Fruit fly (Drosophila melanogaster) whole organism, adult: ENCODE data around the gene CG42813.
A peak's percentile ranks its signal among the peaks of the same experiment; 100 is the strongest.

Experiments
- CG11617 ChIP-seq: fragments of 200-800 bp; sonication (Bioruptor generic); optimal IDR thresholded peaks from 2 replicates; lab custom pipeline; 2017; ENCODE audit warnings: mild to moderate bottlenecking, missing biosample characterization, missing genetic modification reagents, missing genetic modification characterization
- CG12768 ChIP-seq: fragments of 200-800 bp; sonication (Bioruptor generic); optimal IDR thresholded peaks from 2 replicates; lab custom pipeline; 2017; ENCODE audit warnings: missing biosample characterization, missing genetic modification characterization, mild to moderate bottlenecking, moderate library complexity, missing genetic modification reagents
- CG14711 ChIP-seq: fragments of 200-800 bp; sonication (Bioruptor generic); optimal IDR thresholded peaks from 2 replicates; lab custom pipeline; 2018; ENCODE audit warnings: missing biosample characterization, mild to moderate bottlenecking, missing genetic modification characterization, moderate library complexity
- CG1620 ChIP-seq: fragments of 200-800 bp; sonication (Bioruptor generic); optimal IDR thresholded peaks from 2 replicates; lab custom pipeline; 2016; ENCODE audit warnings: missing biosample characterization, missing genetic modification characterization
- CG33017 ChIP-seq: fragments of 200-800 bp; sonication (Bioruptor generic); optimal IDR thresholded peaks from 2 replicates; lab custom pipeline; 2018; ENCODE audit warnings: missing biosample characterization, mild to moderate bottlenecking, missing genetic modification characterization, moderate library complexity
- CG5204 ChIP-seq: fragments of 200-800 bp; sonication (Bioruptor generic); optimal IDR thresholded peaks from 2 replicates; lab custom pipeline; 2016; ENCODE audit warnings: missing biosample characterization, missing genetic modification characterization
- CG7045 ChIP-seq: fragments of 200-800 bp; sonication (Bioruptor generic); optimal IDR thresholded peaks from 2 replicates; lab custom pipeline; 2017; ENCODE audit warnings: missing biosample characterization, mild to moderate bottlenecking, missing genetic modification characterization
- CG7101 ChIP-seq: fragments of 200-800 bp; sonication (Bioruptor generic); optimal IDR thresholded peaks from 2 replicates; lab custom pipeline; 2018; ENCODE audit warnings: missing biosample characterization, mild to moderate bottlenecking, missing genetic modification characterization, moderate library complexity
- Clk ChIP-seq: fragments of 200-800 bp; sonication (Bioruptor generic); optimal IDR thresholded peaks from 2 replicates; lab custom pipeline; 2017; ENCODE audit warnings: missing biosample characterization, missing genetic modification characterization
- Crg-1 ChIP-seq: fragments of 200-800 bp; sonication (Bioruptor generic); optimal IDR thresholded peaks from 2 replicates; lab custom pipeline; 2016; ENCODE audit warnings: missing biosample characterization, missing genetic modification characterization
- Hr96 ChIP-seq: fragments of 200-800 bp; sonication (Bioruptor generic); optimal IDR thresholded peaks from 2 replicates; lab custom pipeline; 2016; ENCODE audit warnings: missing biosample characterization, missing genetic modification characterization
- Mnt ChIP-seq: fragments of 200-800 bp; sonication (Bioruptor generic); optimal IDR thresholded peaks from 2 replicates; lab custom pipeline; 2016; ENCODE audit warnings: missing biosample characterization, mild to moderate bottlenecking, missing genetic modification characterization
- bab1 ChIP-seq: fragments of 200-800 bp; sonication (Bioruptor generic); optimal IDR thresholded peaks from 3 replicates; lab custom pipeline; 2019; ENCODE audit warnings: missing biosample characterization, mild to moderate bottlenecking, missing genetic modification characterization, moderate library complexity
- cic ChIP-seq: fragments of 200-800 bp; sonication (Bioruptor generic); optimal IDR thresholded peaks from 2 replicates; lab custom pipeline; 2017; ENCODE audit warnings: missing biosample characterization, mild to moderate bottlenecking, missing genetic modification characterization, moderate library complexity
- cnc ChIP-seq, 2 experiments: fragments of >200 bp; optimal IDR thresholded peaks; 2 replicates each; lab custom pipeline; 2017
- kay ChIP-seq: fragments of 200-800 bp; sonication (Bioruptor generic); peaks from one replicate; lab custom pipeline; 2016; ENCODE audit warnings: missing biosample characterization, missing genetic modification characterization, borderline replicate concordance
- ovo ChIP-seq: fragments of 200-800 bp; sonication (Bioruptor generic); optimal IDR thresholded peaks from 2 replicates; lab custom pipeline; 2016; ENCODE audit warnings: missing biosample characterization, missing genetic modification characterization
- pad ChIP-seq: fragments of 200-800 bp; sonication (Bioruptor generic); optimal IDR thresholded peaks from 3 replicates; lab custom pipeline; 2017; ENCODE audit warnings: missing biosample characterization, missing genetic modification characterization, mild to moderate bottlenecking, moderate library complexity, missing genetic modification reagents
- tj ChIP-seq: fragments of 200-800 bp; sonication (Bioruptor generic); optimal IDR thresholded peaks from 3 replicates; lab custom pipeline; 2017; ENCODE audit warnings: missing biosample characterization, mild to moderate bottlenecking, missing genetic modification characterization, moderate library complexity
- toe ChIP-seq: fragments of 200-800 bp; sonication (Bioruptor generic); optimal IDR thresholded peaks from 2 replicates; lab custom pipeline; 2016; ENCODE audit warnings: missing biosample characterization, missing genetic modification characterization

Gene CG42813

DNA sequence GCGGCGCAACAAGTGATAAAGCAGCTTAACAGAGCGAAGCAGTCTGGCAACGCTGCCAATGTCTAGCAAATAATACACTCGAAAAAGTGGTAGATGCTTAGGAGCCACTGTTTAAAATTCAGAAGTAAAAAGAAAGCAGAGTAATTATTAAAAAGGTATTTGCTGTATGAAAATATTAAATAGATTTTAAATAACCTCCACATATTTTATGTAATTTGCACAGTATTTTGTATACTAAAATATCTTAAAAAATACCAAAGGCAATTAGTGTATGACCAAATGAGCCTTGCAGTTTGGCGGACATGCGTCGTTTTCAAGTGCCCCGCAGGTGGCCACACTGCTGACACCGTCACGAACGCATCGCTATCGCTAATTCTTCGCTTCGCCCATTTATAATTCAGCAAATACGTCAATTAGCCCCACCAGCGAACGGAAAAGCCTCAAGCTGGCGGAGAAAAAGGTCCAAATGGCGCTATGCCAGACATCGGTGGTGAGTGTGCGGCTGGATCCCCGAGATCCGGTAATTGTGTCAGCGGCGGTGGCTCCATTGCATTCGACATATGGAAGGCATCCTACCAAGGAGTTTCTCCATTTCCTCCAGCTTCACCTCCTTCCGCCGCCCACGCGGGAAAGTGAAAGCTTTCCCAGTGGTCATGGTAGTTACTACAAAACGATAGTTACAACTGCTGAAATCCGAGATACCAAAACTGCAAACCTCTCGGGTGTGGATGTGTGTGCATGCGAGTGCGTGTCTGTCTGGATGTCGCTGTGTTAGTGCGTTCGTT is 25.0 kb upstream of the CG42813 start, which contains the start of gene pll:
Gene pll (minus strand): TSS at position 47 of the 785 bp plus-strand sequence.
- peak; percentile 80 for TF ChIP-seq Hr96 (GFP tag; lab: Kevin White, UChicago)
- peak; percentile 89 for TF ChIP-seq bab1 (GFP tag; lab: Kevin White, UChicago)
- peak; percentile 12 for TF ChIP-seq cic (GFP tag; lab: Kevin White, UChicago)
- peak; percentile 83 for TF ChIP-seq CG1620 (GFP tag; lab: Kevin White, UChicago)
- TF ChIP-seq ovo (GFP tag; lab: Kevin White, UChicago) = peak; percentile 32
- TF ChIP-seq CG14711 (tag; lab: Kevin White, UChicago) = peak; percentile 82
- TF ChIP-seq pad (GFP tag; lab: Kevin White, UChicago) = peak; percentile 51
- peak; percentile 83 for TF ChIP-seq CG11617 (GFP tag; lab: Kevin White, UChicago)
- peak; percentile 55 for TF ChIP-seq Clk (GFP tag; lab: Kevin White, UChicago)
- peak; percentile 83 for TF ChIP-seq CG33017 (tag; lab: Kevin White, UChicago)
- TF ChIP-seq CG12768 (GFP tag; lab: Kevin White, UChicago) = peak; percentile 55
- peak; percentile 88 for TF ChIP-seq CG7101 (tag; lab: Kevin White, UChicago)
- no peak for TF ChIP-seq cnc (optimal IDR thresholded peaks at IDR 0.05; lab: Kevin White, UChicago)
- peak; percentile 48 for TF ChIP-seq tj (GFP tag; lab: Kevin White, UChicago)
- TF ChIP-seq Crg-1 (GFP tag; lab: Kevin White, UChicago) = peak; percentile 49
- no peak for TF ChIP-seq kay (GFP tag; lab: Kevin White, UChicago)
- TF ChIP-seq Mnt (GFP tag; lab: Kevin White, UChicago) = peak; percentile 70
- peak; percentile 78 for TF ChIP-seq CG7045 (GFP tag; lab: Kevin White, UChicago)
- peak; percentile 90 for TF ChIP-seq CG5204 (GFP tag; lab: Kevin White, UChicago)
- TF ChIP-seq toe (GFP tag; lab: Kevin White, UChicago) = peak; percentile 86

DNA sequence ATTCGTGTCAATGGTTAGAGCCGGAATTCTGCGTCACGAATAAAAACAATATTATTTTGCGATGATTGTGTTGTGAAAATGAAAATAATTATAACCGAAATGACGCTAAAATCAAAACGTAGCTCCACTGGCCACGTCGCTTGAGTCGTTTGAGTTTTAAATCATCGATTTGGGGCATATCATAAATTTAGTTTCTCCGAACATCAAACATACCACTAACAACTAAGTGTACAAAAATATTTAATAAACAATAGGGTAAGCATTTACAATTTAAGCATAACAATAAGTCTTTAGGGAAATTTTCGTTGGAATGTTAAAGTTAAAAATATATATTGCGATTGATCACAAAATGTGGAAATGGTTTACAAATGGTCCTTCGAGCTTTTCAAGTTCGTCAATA is 22.5 kb upstream of the CG42813 start, which contains the start of the genes TTLL6B and TfIIA-L:
Gene TTLL6B (minus strand): TSS at position 101 of the 400 bp plus-strand sequence.
Gene TfIIA-L (plus strand): TSS at position 206 of the 400 bp plus-strand sequence.
- no peak for TF ChIP-seq CG5204 (GFP tag; lab: Kevin White, UChicago)
- TF ChIP-seq cic (GFP tag; lab: Kevin White, UChicago) = no peak
- no peak for TF ChIP-seq CG12768 (GFP tag; lab: Kevin White, UChicago)
- TF ChIP-seq Crg-1 (GFP tag; lab: Kevin White, UChicago) = no peak
- TF ChIP-seq cnc (optimal IDR thresholded peaks at IDR 0.05; lab: Kevin White, UChicago) = no peak
- TF ChIP-seq CG14711 (tag; lab: Kevin White, UChicago) = no peak
- TF ChIP-seq pad (GFP tag; lab: Kevin White, UChicago) = no peak
- no peak for TF ChIP-seq CG7101 (tag; lab: Kevin White, UChicago)
- TF ChIP-seq CG1620 (GFP tag; lab: Kevin White, UChicago) = no peak
- no peak for TF ChIP-seq Hr96 (GFP tag; lab: Kevin White, UChicago)

DNA sequence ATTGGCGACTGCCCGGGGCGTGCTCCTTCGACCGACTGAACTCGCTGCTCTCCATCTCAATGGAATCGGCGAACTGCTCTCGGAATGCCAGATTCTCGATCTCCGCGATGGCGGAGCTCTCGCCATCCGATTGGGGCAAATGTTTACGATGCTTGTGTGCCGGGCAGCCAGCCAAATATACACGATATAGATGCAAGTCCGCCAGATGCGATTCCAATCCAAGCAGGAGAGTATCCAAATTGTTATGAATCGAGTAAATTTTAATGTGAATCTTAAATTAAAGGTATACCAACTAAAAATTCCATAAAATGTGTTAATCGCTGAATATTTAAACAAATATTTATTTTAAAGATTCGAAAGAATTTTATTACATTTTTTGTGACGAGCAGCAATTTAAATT is 19.5 kb upstream of the CG42813 start, which contains the start of gene CG5984:
Gene CG5984 (minus strand): TSS at position 101 of the 400 bp plus-strand sequence.
- no peak for TF ChIP-seq cnc (optimal IDR thresholded peaks at IDR 0.05; lab: Kevin White, UChicago)
- no peak for TF ChIP-seq tj (GFP tag; lab: Kevin White, UChicago)
- TF ChIP-seq ovo (GFP tag; lab: Kevin White, UChicago) = no peak
- TF ChIP-seq CG7101 (tag; lab: Kevin White, UChicago) = no peak
- no peak for TF ChIP-seq pad (GFP tag; lab: Kevin White, UChicago)
- no peak for TF ChIP-seq kay (GFP tag; lab: Kevin White, UChicago)
- no peak for TF ChIP-seq CG7045 (GFP tag; lab: Kevin White, UChicago)
- TF ChIP-seq Crg-1 (GFP tag; lab: Kevin White, UChicago) = no peak
- no peak for TF ChIP-seq toe (GFP tag; lab: Kevin White, UChicago)
- TF ChIP-seq CG11617 (GFP tag; lab: Kevin White, UChicago) = no peak
- no peak for TF ChIP-seq Mnt (GFP tag; lab: Kevin White, UChicago)
- TF ChIP-seq CG12768 (GFP tag; lab: Kevin White, UChicago) = no peak

DNA sequence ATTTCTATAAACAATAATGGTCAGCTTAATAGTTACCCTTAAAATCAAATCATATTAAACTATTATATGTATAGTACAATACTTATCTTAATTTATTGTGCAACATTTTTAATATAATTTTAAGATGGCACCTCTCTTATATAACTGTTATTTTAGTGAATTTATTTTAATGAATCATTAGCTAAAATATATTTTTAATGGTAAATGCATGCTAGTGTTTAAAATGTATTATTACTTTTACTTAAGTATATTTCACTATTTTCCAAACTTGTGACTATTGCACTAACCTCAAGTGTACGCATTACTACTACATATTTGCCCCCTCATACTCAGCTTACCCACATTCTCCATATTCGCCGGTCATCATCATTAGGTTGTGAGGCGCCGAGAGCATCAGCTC is 17.9 kb upstream of the CG42813 start:
- TF ChIP-seq toe (GFP tag; lab: Kevin White, UChicago) (peak; percentile 7), Mnt (GFP tag; lab: Kevin White, UChicago) (no peak), pad (GFP tag; lab: Kevin White, UChicago) (no peak), CG12768 (GFP tag; lab: Kevin White, UChicago) (peak; percentile 15), Clk (GFP tag; lab: Kevin White, UChicago) (no peak), bab1 (GFP tag; lab: Kevin White, UChicago) (peak; percentile 72), cnc (optimal IDR thresholded peaks at IDR 0.05; lab: Kevin White, UChicago) (no peak), CG7045 (GFP tag; lab: Kevin White, UChicago) (peak; percentile 54), CG33017 (tag; lab: Kevin White, UChicago) (peak; percentile 82), CG14711 (tag; lab: Kevin White, UChicago) (peak; percentile 80), tj (GFP tag; lab: Kevin White, UChicago) (peak; percentile 25), CG7101 (tag; lab: Kevin White, UChicago) (peak; percentile 72), CG11617 (GFP tag; lab: Kevin White, UChicago) (peak; percentile 26), Crg-1 (GFP tag; lab: Kevin White, UChicago) (no peak), ovo (GFP tag; lab: Kevin White, UChicago) (no peak)

DNA sequence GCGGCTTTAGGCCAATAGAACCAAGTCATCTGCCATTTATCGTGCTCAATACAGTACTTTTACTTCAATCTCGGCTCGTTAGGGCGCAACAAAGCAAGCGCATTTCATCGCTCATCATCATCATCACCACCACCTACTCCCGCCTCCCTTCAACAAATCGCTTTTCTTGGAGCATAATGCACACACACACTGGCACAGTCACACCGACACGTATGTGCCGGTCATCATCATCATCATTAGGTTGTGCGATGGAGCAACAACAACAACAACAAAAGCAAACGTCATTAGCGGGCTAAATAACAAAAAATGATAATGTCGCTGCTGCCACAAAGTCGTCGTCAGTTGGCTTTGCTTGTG is 17.0 kb upstream of the CG42813 start:
- TF ChIP-seq tj (GFP tag; lab: Kevin White, UChicago) (peak; percentile 4), CG12768 (GFP tag; lab: Kevin White, UChicago) (no peak), cnc (optimal IDR thresholded peaks at IDR 0.05; lab: Kevin White, UChicago) (peak in 1 of 2 experiments; percentile 50)
